Fruit fly (Drosophila melanogaster): ENCODE measurements around the gene EMC4.

DNA sequence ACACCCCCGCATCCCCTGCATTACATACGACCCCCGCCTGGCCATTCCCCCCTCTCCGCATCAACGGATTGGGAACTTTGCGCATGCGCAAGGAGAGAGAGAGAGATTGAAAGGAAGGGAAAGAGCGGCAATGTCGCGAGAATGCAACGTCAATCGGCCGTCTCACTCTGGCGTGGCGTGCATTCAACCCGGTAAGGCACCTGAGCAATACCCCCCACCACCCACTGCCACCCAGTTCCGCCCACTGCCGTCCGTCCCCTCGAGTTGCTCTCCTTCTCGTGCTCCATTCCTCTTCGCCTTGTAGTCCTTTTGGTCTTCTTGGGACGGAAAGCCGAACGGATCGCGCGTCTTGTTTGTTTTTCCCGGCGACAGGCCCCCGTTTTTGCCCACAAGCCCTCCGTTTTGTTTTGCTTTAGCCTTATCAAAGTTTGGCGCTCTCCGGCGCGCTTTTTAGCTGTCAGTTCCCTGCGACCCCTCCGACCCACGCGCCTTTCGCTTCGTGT lies 28.3 kb downstream of the EMC4 start:
- TF ChIP-seq CTCF (optimal IDR thresholded peaks at IDR 0.05) = no peak
- no peak for TF ChIP-seq CG8478 (optimal IDR thresholded peaks at IDR 0.05)
